Worm (Caenorhabditis elegans) whole organism, L4 larva: Measurements from ENCODE around the gene rnh-1.2.
A peak's percentile ranks its signal among the peaks of the same experiment; 100 is the strongest.

Experiments used
- D1046.2 ChIP-seq: fragments of 200-800 bp; sonication (Bioruptor generic); IDR thresholded peaks from 2 replicates; pipeline ENCODE4 v1.3.6; 2022; ENCODE audit warnings: missing genetic modification characterization, missing compliant biosample characterization
- F10B5.3 ChIP-seq: sonication (generic microtip); optimal IDR thresholded peaks from 2 replicates; lab custom pipeline; 2016; ENCODE audit warnings: mild to moderate bottlenecking, missing genetic modification characterization, missing compliant biosample characterization
- R02D3.7 ChIP-seq: fragments of 150-350 bp; sonication (generic microtip); optimal IDR thresholded peaks from 3 replicates; lab custom pipeline; 2014; ENCODE audit warnings: missing biosample characterization, missing genetic modification characterization
- Y105C5A.15 ChIP-seq: fragments of 200-800 bp; sonication (Bioruptor generic); IDR thresholded peaks from 2 replicates; pipeline ENCODE4 v1.3.6; 2022; ENCODE audit warnings: missing genetic modification characterization, missing compliant biosample characterization
- ZK546.5 ChIP-seq, 2 experiments: sonication (generic microtip); optimal IDR thresholded peaks; 2 replicates each; lab custom pipeline; 2017; ENCODE audit warnings: missing biosample characterization in 2 of 2, missing genetic modification characterization in 2 of 2
- aha-1 ChIP-seq: fragments of 150-350 bp; peaks from one replicate; lab custom pipeline; 2014; ENCODE audit warnings: missing biosample characterization, missing genetic modification characterization
- aly-2 ChIP-seq: sonication (generic microtip); optimal IDR thresholded peaks from 2 replicates; lab custom pipeline; 2018; ENCODE audit warnings: missing biosample characterization, missing genetic modification characterization
- ama-1 ChIP-seq: fragments of 150-350 bp; optimal IDR thresholded peaks from 2 replicates; lab custom pipeline; 2014; ENCODE audit warnings: inconsistent platforms, mixed read lengths
- ceh-32 ChIP-seq: sonication (generic microtip); optimal IDR thresholded peaks from 2 replicates; lab custom pipeline; 2016; ENCODE audit warnings: mild to moderate bottlenecking, missing genetic modification characterization, missing compliant biosample characterization; ENCODE audit not compliant: poor library complexity
- ceh-44 ChIP-seq: fragments of 200-800 bp; sonication (Bioruptor generic); IDR thresholded peaks from 2 replicates; pipeline ENCODE4 v1.3.6; 2022; ENCODE audit warnings: missing genetic modification reagents, missing genetic modification characterization, missing compliant biosample characterization
- ces-1 ChIP-seq: fragments of 150-350 bp; sonication (generic microtip); optimal IDR thresholded peaks from 4 replicates; lab custom pipeline; 2014; ENCODE audit warnings: missing biosample characterization, missing genetic modification reagents, missing genetic modification characterization
- daf-16 ChIP-seq, 3 experiments: sonication (generic microtip); optimal IDR thresholded peaks; 2 replicates each; lab custom pipeline; 2016 to 2017; ENCODE audit warnings: missing genetic modification characterization in 3 of 3, missing genetic modification reagents in 3 of 3, mild to moderate bottlenecking in 2 of 3, missing compliant biosample characterization in 2 of 3, missing biosample characterization in 1 of 3, moderate library complexity in 1 of 3
- daf-8 ChIP-seq: fragments of 200-800 bp; sonication (Bioruptor generic); IDR thresholded peaks from 2 replicates; pipeline ENCODE4 v1.3.6; 2022; ENCODE audit warnings: missing genetic modification characterization, missing compliant biosample characterization
- dmd-6 ChIP-seq: fragments of 200-800 bp; sonication (Bioruptor generic); IDR thresholded peaks from 2 replicates; pipeline ENCODE4 v1.3.6; 2022; ENCODE audit warnings: missing genetic modification reagents, missing genetic modification characterization, missing compliant biosample characterization
- dmd-8 ChIP-seq: fragments of 200-800 bp; sonication (Bioruptor generic); IDR thresholded peaks from 2 replicates; pipeline ENCODE4 v1.3.6; 2022; ENCODE audit warnings: missing genetic modification characterization, missing compliant biosample characterization
- duxl-1 ChIP-seq: sonication (generic microtip); optimal IDR thresholded peaks from 2 replicates; lab custom pipeline; 2016; ENCODE audit warnings: mild to moderate bottlenecking, missing genetic modification characterization, moderate library complexity, missing compliant biosample characterization; ENCODE audit not compliant: poor library complexity
- dve-1 ChIP-seq: sonication (generic microtip); optimal IDR thresholded peaks from 2 replicates; lab custom pipeline; 2017; ENCODE audit warnings: antibody characterized with exemption, mild to moderate bottlenecking, missing genetic modification characterization, missing compliant biosample characterization; ENCODE audit not compliant: insufficient read depth
- gei-8 ChIP-seq: fragments of 200-800 bp; sonication (Bioruptor generic); optimal IDR thresholded peaks from 2 replicates; lab custom pipeline; 2018; ENCODE audit warnings: mild to moderate bottlenecking, missing genetic modification characterization, missing compliant biosample characterization
- hlh-11 ChIP-seq: fragments of 200-800 bp; sonication (Bioruptor generic); optimal IDR thresholded peaks from 2 replicates; lab custom pipeline; 2018; ENCODE audit warnings: mild to moderate bottlenecking, missing genetic modification characterization, missing compliant biosample characterization
- hlh-30 ChIP-seq: sonication (generic microtip); optimal IDR thresholded peaks from 2 replicates; lab custom pipeline; 2017; ENCODE audit warnings: antibody characterized with exemption, mild to moderate bottlenecking, missing genetic modification characterization, missing compliant biosample characterization; ENCODE audit not compliant: insufficient read depth
- lin-1 ChIP-seq: fragments of 200-800 bp; sonication (Bioruptor generic); IDR thresholded peaks from 2 replicates; pipeline ENCODE4 v1.3.6; 2022; ENCODE audit warnings: missing genetic modification reagents, missing genetic modification characterization, missing compliant biosample characterization
- lin-38 ChIP-seq: fragments of 200-800 bp; sonication (Bioruptor generic); IDR thresholded peaks from 2 replicates; pipeline ENCODE4 v1.3.6; 2022; ENCODE audit warnings: missing genetic modification reagents, missing genetic modification characterization, missing compliant biosample characterization
- lir-3 ChIP-seq: sonication (generic microtip); optimal IDR thresholded peaks from 2 replicates; lab custom pipeline; 2016; ENCODE audit warnings: mild to moderate bottlenecking, missing genetic modification characterization, missing compliant biosample characterization
- madf-5 ChIP-seq, 2 experiments: fragments of 200-800 bp; sonication (Bioruptor generic); IDR thresholded peaks; 2 replicates each; pipeline ENCODE4 v1.3.6; 2022; ENCODE audit warnings: missing compliant biosample characterization in 2 of 2, missing genetic modification characterization in 2 of 2
- madf-9 ChIP-seq: fragments of 200-800 bp; sonication (Bioruptor generic); conservative IDR thresholded peaks from 2 replicates; pipeline ENCODE4 v1.3.6; 2022; ENCODE audit warnings: missing genetic modification reagents, missing genetic modification characterization, missing compliant biosample characterization
- mdl-1 ChIP-seq, 2 experiments: fragments of 150-350 bp in 1 of 2; sonication (generic microtip) in 1 of 2; optimal IDR thresholded peaks; 2 replicates each; lab custom pipeline; 2014 to 2017; ENCODE audit warnings: missing biosample characterization in 2 of 2, missing genetic modification characterization in 2 of 2
- mep-1 ChIP-seq: fragments of 150-350 bp; sonication (generic microtip); optimal IDR thresholded peaks from 3 replicates; lab custom pipeline; 2014; ENCODE audit warnings: missing biosample characterization, missing genetic modification characterization
- mes-2 ChIP-seq: sonication (generic microtip); optimal IDR thresholded peaks from 2 replicates; lab custom pipeline; 2016; ENCODE audit warnings: missing genotype, mild to moderate bottlenecking, missing genetic modification characterization, missing compliant biosample characterization; ENCODE audit not compliant: poor library complexity, severe bottlenecking
- mxl-3 ChIP-seq: fragments of 200-800 bp; sonication (Bioruptor generic); optimal IDR thresholded peaks from 2 replicates; lab custom pipeline; 2018; ENCODE audit warnings: mild to moderate bottlenecking, missing genetic modification characterization, missing compliant biosample characterization
- nhr-102 ChIP-seq: sonication (generic microtip); optimal IDR thresholded peaks from 2 replicates; lab custom pipeline; 2016; ENCODE audit warnings: mild to moderate bottlenecking, missing genetic modification characterization, moderate library complexity, missing compliant biosample characterization
- nhr-11 ChIP-seq: fragments of 150-350 bp; optimal IDR thresholded peaks from 2 replicates; lab custom pipeline; 2014; ENCODE audit warnings: missing biosample characterization, missing genetic modification characterization
- nhr-25 ChIP-seq: sonication (generic microtip); optimal IDR thresholded peaks from 2 replicates; lab custom pipeline; 2017; ENCODE audit warnings: missing genetic modification characterization, mild to moderate bottlenecking, missing compliant biosample characterization, antibody characterized with exemption, moderate library complexity, borderline replicate concordance; ENCODE audit not compliant: insufficient read depth
- nhr-28 ChIP-seq: fragments of 150-350 bp; optimal IDR thresholded peaks from 2 replicates; lab custom pipeline; 2014; ENCODE audit warnings: missing biosample characterization, missing genetic modification characterization
- nhr-48 ChIP-seq: sonication (generic microtip); optimal IDR thresholded peaks from 2 replicates; lab custom pipeline; 2016; ENCODE audit warnings: mild to moderate bottlenecking, missing genetic modification characterization, missing compliant biosample characterization
- nhr-77 ChIP-seq: fragments of 150-350 bp; optimal IDR thresholded peaks from 2 replicates; lab custom pipeline; 2014; ENCODE audit warnings: missing biosample characterization, missing genetic modification characterization
- pqm-1 ChIP-seq: sonication (generic microtip); optimal IDR thresholded peaks from 2 replicates; lab custom pipeline; 2017; ENCODE audit warnings: missing biosample characterization, missing genetic modification characterization
- skn-1 ChIP-seq: fragments of 150-350 bp; optimal IDR thresholded peaks from 2 replicates; lab custom pipeline; 2014; ENCODE audit warnings: missing biosample characterization, missing genetic modification characterization
- snpc-1.2 ChIP-seq: fragments of 200-800 bp; sonication (Bioruptor generic); IDR thresholded peaks from 2 replicates; pipeline ENCODE4 v1.3.6; 2022; ENCODE audit warnings: missing genetic modification reagents, missing genetic modification characterization, missing compliant biosample characterization
- spr-1 ChIP-seq: sonication (generic microtip); optimal IDR thresholded peaks from 2 replicates; lab custom pipeline; 2016; ENCODE audit warnings: mild to moderate bottlenecking, missing genetic modification characterization, missing compliant biosample characterization
- spr-3 ChIP-seq: fragments of 200-800 bp; sonication (Bioruptor generic); optimal IDR thresholded peaks from 2 replicates; lab custom pipeline; 2018; ENCODE audit warnings: mild to moderate bottlenecking, missing genetic modification characterization, missing compliant biosample characterization
- tag-97 ChIP-seq: fragments of 200-800 bp; sonication (Bioruptor generic); IDR thresholded peaks from 2 replicates; pipeline ENCODE4 v1.3.6; 2022; ENCODE audit warnings: missing genetic modification characterization, missing compliant biosample characterization
- tra-1 ChIP-seq: fragments of 200-800 bp; sonication (Bioruptor generic); IDR thresholded peaks from 2 replicates; pipeline ENCODE4 v1.3.6; 2022; ENCODE audit warnings: missing genetic modification reagents, missing genetic modification characterization, missing compliant biosample characterization
- unc-39 ChIP-seq: sonication (generic microtip); optimal IDR thresholded peaks from 2 replicates; lab custom pipeline; 2017; ENCODE audit warnings: missing biosample characterization, missing genetic modification characterization
- vab-7 ChIP-seq: fragments of 200-800 bp; sonication (Bioruptor generic); IDR thresholded peaks from 2 replicates; pipeline ENCODE4 v1.3.6; 2022; ENCODE audit warnings: missing genetic modification reagents, missing genetic modification characterization, missing compliant biosample characterization
- zag-1 ChIP-seq: fragments of 150-350 bp; optimal IDR thresholded peaks from 2 replicates; lab custom pipeline; 2014; ENCODE audit warnings: missing biosample characterization, missing genetic modification characterization
- zip-11 ChIP-seq: fragments of 200-800 bp; sonication (Bioruptor generic); IDR thresholded peaks from 2 replicates; pipeline ENCODE4 v1.3.6; 2022; ENCODE audit warnings: missing genetic modification characterization, missing compliant biosample characterization
- zip-2 ChIP-seq: fragments of 150-350 bp; optimal IDR thresholded peaks from 2 replicates; lab custom pipeline; 2014; ENCODE audit warnings: missing biosample characterization, missing genetic modification characterization
- ztf-11 ChIP-seq: fragments of 150-350 bp; optimal IDR thresholded peaks from 2 replicates; lab custom pipeline; 2014; ENCODE audit warnings: missing biosample characterization, missing genetic modification characterization

Gene rnh-1.2

DNA sequence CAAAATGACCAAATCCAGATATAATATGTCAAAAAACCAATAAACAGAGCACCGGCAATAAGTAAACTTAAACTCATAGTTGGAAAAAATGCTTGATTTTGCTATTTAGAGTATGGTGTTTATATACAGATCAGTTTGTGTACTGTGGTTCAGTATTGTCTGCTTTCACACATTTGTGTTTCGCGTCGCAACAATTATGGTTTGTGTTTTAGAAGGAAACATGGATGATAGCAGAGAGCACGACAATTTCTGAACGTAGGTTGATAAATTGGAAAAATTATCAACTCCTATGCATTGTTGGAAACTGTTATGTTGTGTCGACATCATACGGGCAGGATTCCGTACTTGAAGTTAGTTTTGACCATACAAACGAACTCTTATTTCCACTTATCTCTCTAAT, 44.2 kb downstream of the rnh-1.2 start, which contains the start of gene cyp-13A4 (continued):
- TF ChIP-seq spr-3 (no peak), nhr-28 (tag; lab: Kevin White, UChicago) (peak; percentile 58), dmd-6 (GFP tag; lab: Robert Waterston, UW) (peak; percentile 78), ZK546.5 (tag; optimal IDR thresholded peaks at IDR 0.05; lab: Kevin White, UChicago) (no peak), mxl-3 (GFP tag; lab: Kevin White, UChicago) (no peak), lir-3 (tag; lab: Kevin White, UChicago) (no peak), daf-16 (GFP tag; optimal IDR thresholded peaks at IDR 0.05; lab: Kevin White, UChicago) (no peak), daf-16 (tag; optimal IDR thresholded peaks at IDR 0.05; lab: Kevin White, UChicago) (peak; percentile 25), nhr-25 (no peak), ama-1 (no peak), nhr-48 (tag; lab: Kevin White, UChicago) (no peak), unc-39 (tag; lab: Kevin White, UChicago) (no peak), snpc-1.2 (GFP tag; lab: Robert Waterston, UW) (no peak), nhr-11 (tag; lab: Kevin White, UChicago) (no peak), zip-11 (GFP tag; lab: Robert Waterston, UW) (no peak), madf-9 (GFP tag; lab: Robert Waterston, UW) (no peak), daf-8 (no peak), zag-1 (tag; lab: Kevin White, UChicago) (no peak), madf-5 (GFP tag; IDR thresholded peaks at IDR 0.05; lab: Robert Waterston, UW) (no peak), duxl-1 (no peak), pqm-1 (tag; lab: Kevin White, UChicago) (peak; percentile 33), dmd-8 (GFP tag; lab: Robert Waterston, UW) (no peak), skn-1 (tag; lab: Kevin White, UChicago) (no peak), zip-2 (tag; lab: Kevin White, UChicago) (no peak), aly-2 (no peak), ztf-11 (no peak), F10B5.3 (tag; lab: Kevin White, UChicago) (no peak), ceh-32 (tag; lab: Kevin White, UChicago) (no peak), spr-1 (tag; lab: Kevin White, UChicago) (no peak), vab-7 (GFP tag; lab: Robert Waterston, UW) (no peak)

DNA sequence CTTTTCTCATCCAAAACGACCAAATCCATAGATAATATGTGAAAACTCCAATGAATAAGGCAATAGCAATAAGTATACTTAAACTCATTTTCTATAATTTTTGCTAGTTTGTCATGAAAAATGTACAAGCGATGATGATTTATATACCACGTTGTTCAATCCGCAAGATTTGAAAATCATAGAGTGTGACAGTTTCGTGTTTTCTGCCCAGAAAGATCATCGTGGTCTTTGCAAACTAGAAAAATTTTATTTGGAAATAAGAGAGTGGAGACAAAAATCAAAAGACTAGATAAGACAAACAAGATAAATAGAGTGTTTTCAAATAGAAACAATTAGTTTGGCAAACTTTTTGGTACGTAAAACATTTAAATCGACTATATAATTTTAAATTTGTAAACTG, 48.6 kb downstream of the rnh-1.2 start, which contains the start of gene cyp-13A3:
TSS of gene cyp-13A3 (minus strand) at position 101 of the 400 bp plus-strand sequence.
- TF ChIP-seq Y105C5A.15 (GFP tag; lab: Robert Waterston, UW): no peak
- TF ChIP-seq ces-1 (GFP tag; lab: Kevin White, UChicago): no peak
- no peak for TF ChIP-seq hlh-11 (tag; lab: Kevin White, UChicago)
- TF ChIP-seq dmd-8 (GFP tag; lab: Robert Waterston, UW): no peak
- TF ChIP-seq hlh-30 (tag; lab: Kevin White, UChicago): no peak
- no peak for TF ChIP-seq gei-8 (GFP tag; lab: Kevin White, UChicago)
- TF ChIP-seq ceh-44: no peak
- TF ChIP-seq aha-1: no peak
- no peak for TF ChIP-seq lin-38 (GFP tag; lab: Robert Waterston, UW)

DNA sequence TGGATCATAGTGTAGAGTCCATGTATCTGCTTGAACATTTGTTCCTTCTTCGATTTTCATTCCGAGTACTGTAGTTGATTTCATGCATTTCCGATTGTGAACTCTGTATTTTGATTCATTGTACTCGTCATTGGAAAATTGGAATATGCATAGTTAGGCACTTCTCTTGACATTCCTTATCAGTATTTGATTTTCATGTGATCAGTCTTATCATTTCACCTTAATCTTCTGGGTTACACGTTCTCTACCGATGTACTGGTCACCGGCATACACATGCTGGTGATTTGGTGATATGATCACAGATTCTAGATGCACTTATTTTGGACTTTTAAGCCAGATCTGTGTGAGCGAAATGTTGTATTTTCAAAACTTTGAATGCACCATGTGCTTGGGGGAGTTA, 50.6 kb downstream of the rnh-1.2 start:
- TF ChIP-seq mes-2 (tag; lab: Kevin White, UChicago): no peak
- TF ChIP-seq hlh-11 (tag; lab: Kevin White, UChicago): peak; percentile 91
- no peak for TF ChIP-seq daf-16 (GFP tag; optimal IDR thresholded peaks at IDR 0.05; lab: Kevin White, UChicago)
- peak; percentile 82 for TF ChIP-seq daf-16 (tag; optimal IDR thresholded peaks at IDR 0.05; lab: Kevin White, UChicago)
- TF ChIP-seq mdl-1 (tag; optimal IDR thresholded peaks at IDR 0.05; lab: Kevin White, UChicago): peak in 1 of 2 experiments; percentile 70
- no peak for TF ChIP-seq R02D3.7 (tag; lab: Kevin White, UChicago)
- TF ChIP-seq mep-1: peak; percentile 2
- TF ChIP-seq nhr-48 (tag; lab: Kevin White, UChicago): peak; percentile 72
- TF ChIP-seq tra-1 (GFP tag; lab: Robert Waterston, UW): 0 out of 2 replicates have a peak, but pooled peaks have one; percentile 53
- peak; percentile 62 for TF ChIP-seq hlh-30 (tag; lab: Kevin White, UChicago)
- peak; percentile 71; the same call in 1 of the 2 replicates for TF ChIP-seq lin-1 (GFP tag; lab: Robert Waterston, UW)
- peak; percentile 84 for TF ChIP-seq dve-1
- TF ChIP-seq tag-97 (GFP tag; lab: Robert Waterston, UW): no peak
- peak; percentile 69 for TF ChIP-seq mxl-3 (GFP tag; lab: Kevin White, UChicago)
- TF ChIP-seq nhr-28 (tag; lab: Kevin White, UChicago): peak; percentile 87
- peak; percentile 96 for TF ChIP-seq dmd-6 (GFP tag; lab: Robert Waterston, UW)
- TF ChIP-seq pqm-1 (tag; lab: Kevin White, UChicago): peak; percentile 94
- TF ChIP-seq nhr-102 (tag; lab: Kevin White, UChicago): peak; percentile 93
- peak; percentile 88 for TF ChIP-seq nhr-77 (tag; lab: Kevin White, UChicago)
- TF ChIP-seq D1046.2 (GFP tag; lab: Robert Waterston, UW): no peak
